Fruit fly (Drosophila melanogaster) whole organism, embryonic: ENCODE results near the gene CG7362.

ENCODE experiments used
- Ada2b ChIP-seq: fragments of 200-800 bp; sonication (Bioruptor generic); IDR thresholded peaks from 2 replicates; pipeline ENCODE4 v1.3.6; 2022; ENCODE audit warnings: missing biosample characterization, missing genetic modification characterization
- Atf-2 ChIP-seq: fragments of 200-800 bp; sonication (Bioruptor generic); optimal IDR thresholded peaks from 2 replicates; lab custom pipeline; 2016; ENCODE audit warnings: missing biosample characterization, missing genetic modification characterization
- BtbVII ChIP-seq: fragments of 200-800 bp; sonication (Bioruptor generic); optimal IDR thresholded peaks from 3 replicates; lab custom pipeline; 2017; ENCODE audit warnings: missing biosample characterization, mild to moderate bottlenecking, missing genetic modification characterization
- CG1024 ChIP-seq: fragments of 200-800 bp; sonication (Bioruptor generic); IDR thresholded peaks from 2 replicates; pipeline ENCODE4 v1.3.6; 2022; ENCODE audit warnings: missing biosample characterization, missing genetic modification characterization
- CG10543 ChIP-seq: fragments of 200-800 bp; sonication (Bioruptor generic); optimal IDR thresholded peaks from 3 replicates; lab custom pipeline; 2017; ENCODE audit warnings: missing biosample characterization, mild to moderate bottlenecking, missing genetic modification characterization, moderate library complexity
- CG12942 ChIP-seq: fragments of 200-800 bp; sonication (Bioruptor generic); optimal IDR thresholded peaks from 3 replicates; lab custom pipeline; 2016; ENCODE audit warnings: missing biosample characterization, missing genetic modification characterization
- CG13296 ChIP-seq: fragments of 200-800 bp; sonication (Bioruptor generic); optimal IDR thresholded peaks from 3 replicates; lab custom pipeline; 2018; ENCODE audit warnings: missing biosample characterization, mild to moderate bottlenecking, missing genetic modification characterization
- CG13424 ChIP-seq: fragments of 200-800 bp; sonication (Bioruptor generic); optimal IDR thresholded peaks from 2 replicates; lab custom pipeline; 2019; ENCODE audit warnings: missing biosample characterization, mild to moderate bottlenecking, missing genetic modification characterization, moderate library complexity
- CG16779 ChIP-seq: fragments of 200-800 bp; sonication (Bioruptor generic); IDR thresholded peaks from 2 replicates; pipeline ENCODE4 v1.3.6; 2022; ENCODE audit warnings: missing biosample characterization, missing genetic modification characterization
- CG17829 ChIP-seq: fragments of 200-800 bp; optimal IDR thresholded peaks from 2 replicates; lab custom pipeline; 2019; ENCODE audit warnings: missing biosample characterization, mild to moderate bottlenecking, missing genetic modification characterization, moderate library complexity
- CG18619 ChIP-seq: fragments of 200-800 bp; sonication (Bioruptor generic); optimal IDR thresholded peaks from 3 replicates; lab custom pipeline; 2017; ENCODE audit warnings: missing biosample characterization, mild to moderate bottlenecking, missing genetic modification characterization
- CG4424 ChIP-seq: fragments of 200-800 bp; sonication (Bioruptor generic); optimal IDR thresholded peaks from 3 replicates; lab custom pipeline; 2016; ENCODE audit warnings: missing biosample characterization, missing genetic modification characterization
- CG4730 ChIP-seq: fragments of 200-800 bp; sonication (Bioruptor generic); IDR thresholded peaks from 2 replicates; pipeline ENCODE4 v1.3.6; 2022; ENCODE audit warnings: missing biosample characterization, missing genetic modification characterization
- CG6254 ChIP-seq: fragments of 200-800 bp; sonication (Bioruptor generic); optimal IDR thresholded peaks from 3 replicates; lab custom pipeline; 2017; ENCODE audit warnings: mild to moderate bottlenecking, missing biosample characterization, missing genetic modification reagents, missing genetic modification characterization
- CG7786 ChIP-seq: fragments of 200-800 bp; sonication (Bioruptor generic); optimal IDR thresholded peaks from 2 replicates; lab custom pipeline; 2016; ENCODE audit warnings: missing biosample characterization, missing genetic modification characterization
- CG7963 ChIP-seq: fragments of 200-800 bp; sonication (Bioruptor generic); IDR thresholded peaks from 3 replicates; pipeline ENCODE4 v1.3.6; 2022; ENCODE audit warnings: missing biosample characterization, missing genetic modification characterization; ENCODE audit not compliant: partially characterized antibody
- CG8290 ChIP-seq, 3 experiments: fragments of 200-800 bp; sonication (Bioruptor generic); optimal IDR thresholded peaks; 2 replicates each; lab custom pipeline; 2016 to 2019; ENCODE audit warnings: missing biosample characterization in 3 of 3, missing genetic modification characterization in 3 of 3, mild to moderate bottlenecking in 2 of 3, moderate library complexity in 1 of 3
- CG8388 ChIP-seq: fragments of 200-800 bp; sonication (Bioruptor generic); optimal IDR thresholded peaks from 2 replicates; lab custom pipeline; 2019; ENCODE audit warnings: missing biosample characterization, mild to moderate bottlenecking, missing genetic modification characterization, moderate library complexity
- CG9727 ChIP-seq: fragments of 200-800 bp; sonication (Bioruptor generic); optimal IDR thresholded peaks from 3 replicates; lab custom pipeline; 2017; ENCODE audit warnings: missing biosample characterization, mild to moderate bottlenecking, missing genetic modification characterization
- CG9817 ChIP-seq: fragments of 200-800 bp; sonication (Bioruptor generic); optimal IDR thresholded peaks from 2 replicates; lab custom pipeline; 2018; ENCODE audit warnings: missing biosample characterization, mild to moderate bottlenecking, missing genetic modification characterization, moderate library complexity
- CG9932 ChIP-seq: fragments of 200-800 bp; sonication (Bioruptor generic); IDR thresholded peaks from 2 replicates; pipeline ENCODE4 v1.3.6; 2022; ENCODE audit warnings: missing biosample characterization, missing genetic modification characterization
- Dfd ChIP-seq, 2 experiments: fragments of >200 bp; optimal IDR thresholded peaks; 2 replicates each; lab custom pipeline; 2017; ENCODE audit warnings: missing biosample characterization in 2 of 2, missing genetic modification characterization in 2 of 2
- Fer3 ChIP-seq: fragments of 200-800 bp; sonication (Bioruptor generic); optimal IDR thresholded peaks from 2 replicates; lab custom pipeline; 2018; ENCODE audit warnings: missing biosample characterization, mild to moderate bottlenecking, missing genetic modification characterization, moderate library complexity
- HHEX ChIP-seq: fragments of 200-800 bp; sonication (Bioruptor generic); optimal IDR thresholded peaks from 3 replicates; lab custom pipeline; 2017; ENCODE audit warnings: missing biosample characterization, mild to moderate bottlenecking, missing genetic modification characterization, missing genetic modification reagents
- HLH3B ChIP-seq: fragments of 200-800 bp; sonication (Bioruptor generic); IDR thresholded peaks from 2 replicates; pipeline ENCODE4 v1.3.6; 2022; ENCODE audit warnings: missing biosample characterization, missing genetic modification characterization
- HLH54F ChIP-seq: fragments of 200-800 bp; sonication (Bioruptor generic); optimal IDR thresholded peaks from 3 replicates; lab custom pipeline; 2016; ENCODE audit warnings: missing biosample characterization, missing genetic modification characterization
- HmgD ChIP-seq: fragments of 200-800 bp; sonication (Bioruptor generic); optimal IDR thresholded peaks from 3 replicates; lab custom pipeline; 2016; ENCODE audit warnings: missing biosample characterization, missing genetic modification characterization
- Jarid2 ChIP-seq: fragments of 200-800 bp; sonication (Bioruptor generic); optimal IDR thresholded peaks from 3 replicates; lab custom pipeline; 2017; ENCODE audit warnings: mild to moderate bottlenecking, missing biosample characterization, missing genetic modification reagents, missing genetic modification characterization
- PHDP ChIP-seq: fragments of 200-800 bp; sonication (Bioruptor generic); optimal IDR thresholded peaks from 3 replicates; lab custom pipeline; 2018; ENCODE audit warnings: missing biosample characterization, mild to moderate bottlenecking, missing genetic modification characterization, moderate library complexity
- Sox102F ChIP-seq: fragments of 200-800 bp; sonication (Bioruptor generic); optimal IDR thresholded peaks from 2 replicates; lab custom pipeline; 2018; ENCODE audit warnings: missing biosample characterization, mild to moderate bottlenecking, missing genetic modification characterization, moderate library complexity
- Tbp ChIP-seq: fragments of >200 bp; optimal IDR thresholded peaks from 2 replicates; lab custom pipeline; 2018; ENCODE audit warnings: missing biosample characterization, missing genetic modification characterization
- YL-1 ChIP-seq: fragments of 200-800 bp; sonication (Bioruptor generic); optimal IDR thresholded peaks from 3 replicates; lab custom pipeline; 2017; ENCODE audit warnings: missing biosample characterization, mild to moderate bottlenecking, missing genetic modification characterization
- abd-A ChIP-seq: fragments of 200-800 bp; sonication (Bioruptor generic); optimal IDR thresholded peaks from 3 replicates; lab custom pipeline; 2019; ENCODE audit warnings: missing biosample characterization, mild to moderate bottlenecking, missing genetic modification characterization, moderate library complexity
- az2 ChIP-seq: fragments of 200-800 bp; sonication (Bioruptor generic); optimal IDR thresholded peaks from 3 replicates; lab custom pipeline; 2016; ENCODE audit warnings: missing biosample characterization, missing genetic modification characterization
- bowl ChIP-seq: fragments of 200-800 bp; sonication (Bioruptor generic); IDR thresholded peaks from 2 replicates; pipeline ENCODE4 v1.3.6; 2022; ENCODE audit warnings: missing biosample characterization, missing genetic modification characterization
- caup ChIP-seq: fragments of 200-800 bp; sonication (Bioruptor generic); optimal IDR thresholded peaks from 3 replicates; lab custom pipeline; 2017; ENCODE audit warnings: missing biosample characterization, mild to moderate bottlenecking, missing genetic modification characterization, moderate library complexity; ENCODE audit not compliant: severe bottlenecking
- croc ChIP-seq: fragments of 200-800 bp; sonication (Bioruptor generic); conservative IDR thresholded peaks from 3 replicates; pipeline ENCODE4 v1.3.6; 2022; ENCODE audit warnings: missing biosample characterization, missing genetic modification characterization
- gem ChIP-seq: fragments of 200-800 bp; sonication (Bioruptor generic); optimal IDR thresholded peaks from 2 replicates; lab custom pipeline; 2019; ENCODE audit warnings: missing biosample characterization, mild to moderate bottlenecking, missing genetic modification characterization, moderate library complexity
- gsb ChIP-seq: fragments of 200-800 bp; sonication (Bioruptor generic); IDR thresholded peaks from 2 replicates; pipeline ENCODE4 v1.3.6; 2022; ENCODE audit warnings: missing biosample characterization, missing genetic modification characterization
- hbn ChIP-seq: fragments of 200-800 bp; sonication (Bioruptor generic); IDR thresholded peaks from 2 replicates; pipeline ENCODE4 v1.3.6; 2022; ENCODE audit warnings: missing biosample characterization, missing genetic modification characterization; ENCODE audit not compliant: partially characterized antibody
- hkb ChIP-seq, 2 experiments: fragments of 200-800 bp in 1 of 2; fragments of >200 bp in 1 of 2; sonication (Bioruptor generic) in 1 of 2; IDR thresholded peaks in 1 of 2; optimal IDR thresholded peaks in 1 of 2; 2 replicates each; pipeline versions ENCODE4 v1.3.6 to Lab custom; 2017 to 2022; ENCODE audit warnings: missing biosample characterization in 1 of 2, missing genetic modification characterization in 1 of 2
- insv ChIP-seq, 2 experiments: fragments of 200-800 bp; sonication (Bioruptor generic); optimal IDR thresholded peaks; 3 replicates each; lab custom pipeline; 2016 to 2018; ENCODE audit warnings: missing biosample characterization in 2 of 2, missing genetic modification characterization in 2 of 2
- jigr1 ChIP-seq: fragments of 200-800 bp; sonication (Bioruptor generic); IDR thresholded peaks from 3 replicates; pipeline ENCODE4 v1.3.6; 2022; ENCODE audit warnings: missing biosample characterization, missing genetic modification characterization
- p53 ChIP-seq: fragments of 200-800 bp; sonication (Bioruptor generic); optimal IDR thresholded peaks from 2 replicates; lab custom pipeline; 2016; ENCODE audit warnings: missing biosample characterization, missing genetic modification characterization
- pfk ChIP-seq: fragments of 200-800 bp; sonication (Bioruptor generic); optimal IDR thresholded peaks from 2 replicates; lab custom pipeline; 2018; ENCODE audit warnings: missing biosample characterization, mild to moderate bottlenecking, missing genetic modification characterization, moderate library complexity
- sd ChIP-seq: fragments of 200-800 bp; sonication (Bioruptor generic); optimal IDR thresholded peaks from 3 replicates; lab custom pipeline; 2018; ENCODE audit warnings: missing biosample characterization, mild to moderate bottlenecking, missing genetic modification characterization, moderate library complexity
- shn ChIP-seq: fragments of 200-800 bp; sonication (Bioruptor generic); optimal IDR thresholded peaks from 3 replicates; lab custom pipeline; 2016; ENCODE audit warnings: missing biosample characterization, missing genetic modification characterization
- trh ChIP-seq: fragments of 200-800 bp; sonication (Bioruptor generic); optimal IDR thresholded peaks from 2 replicates; lab custom pipeline; 2016; ENCODE audit warnings: missing biosample characterization, missing genetic modification characterization
- usp ChIP-seq: fragments of >200 bp; optimal IDR thresholded peaks from 2 replicates; lab custom pipeline; 2017; ENCODE audit warnings: missing biosample characterization, missing genetic modification characterization
- wor ChIP-seq: fragments of 200-800 bp; sonication (Bioruptor generic); IDR thresholded peaks from 2 replicates; pipeline ENCODE4 v1.3.6; 2022; ENCODE audit warnings: missing biosample characterization, missing genetic modification characterization
- yki ChIP-seq: fragments of >200 bp; optimal IDR thresholded peaks from 3 replicates; lab custom pipeline; 2018

CG7362 gene

dm6 chr3R:14742928-14743327 is 11.3 kb downstream of the CG7362 start (continued):
- TF ChIP-seq hbn (GFP tag; lab: Robert Waterston, UW) (no peak), Tbp (GFP tag; lab: Kevin White, UChicago) (no peak), CG13424 (tag; lab: Kevin White, UChicago) (peak; percentile 54), CG8290 (GFP tag; optimal IDR thresholded peaks at IDR 0.05; lab: Kevin White, UChicago) (peak; percentile 18), CG8290 (tag; optimal IDR thresholded peaks at IDR 0.05; lab: Kevin White, UChicago) (no peak), croc (peak; percentile 63; the same call in 2 of the 3 replicates), Sox102F (GFP tag; lab: Kevin White, UChicago) (peak; percentile 70), Fer3 (tag; lab: Kevin White, UChicago) (no peak), bowl (no peak), Ada2b (peak; percentile 67), gsb (GFP tag; lab: Robert Waterston, UW) (no peak), CG12942 (GFP tag; lab: Kevin White, UChicago) (no peak), abd-A (tag; lab: Kevin White, UChicago) (no peak), CG8388 (GFP tag; lab: Kevin White, UChicago) (peak; percentile 63), CG7786 (GFP tag; lab: Kevin White, UChicago) (no peak), HLH54F (GFP tag; lab: Kevin White, UChicago) (no peak), CG6254 (GFP tag; lab: Kevin White, UChicago) (no peak), CG18619 (no peak), YL-1 (GFP tag; lab: Kevin White, UChicago) (no peak), Dfd (GFP tag; optimal IDR thresholded peaks at IDR 0.05; lab: Kevin White, UChicago) (no peak), wor (GFP tag; lab: Robert Waterston, UW) (peak; percentile 47), trh (no peak), insv (GFP tag; optimal IDR thresholded peaks at IDR 0.05; lab: Kevin White, UChicago) (no peak), CG16779 (GFP tag; lab: Robert Waterston, UW) (no peak), CG1024 (GFP tag; lab: Robert Waterston, UW) (peak; percentile 61; the same call in 1 of the 2 replicates), CG4424 (peak; percentile 31), CG9817 (peak; percentile 16), CG13296 (GFP tag; lab: Kevin White, UChicago) (no peak), CG17829 (tag; lab: Kevin White, UChicago) (peak; percentile 68), CG10543 (GFP tag; lab: Kevin White, UChicago) (no peak), az2 (GFP tag; lab: Kevin White, UChicago) (peak; percentile 59), p53 (GFP tag; lab: Kevin White, UChicago) (no peak), sd (tag; lab: Kevin White, UChicago) (no peak), pfk (GFP tag; lab: Kevin White, UChicago) (no peak), yki (lab: Kevin White, UChicago) (no peak), usp (no peak), HLH3B (peak; percentile 57; the same call in 1 of the 2 replicates), CG9727 (GFP tag; lab: Kevin White, UChicago) (peak; percentile 34), caup (no peak), CG9932 (GFP tag; lab: Robert Waterston, UW) (no peak), HmgD (no peak), HHEX (GFP tag; lab: Kevin White, UChicago) (no peak), CG7963 (GFP tag; lab: Robert Waterston, UW) (no peak), CG4730 (GFP tag; lab: Robert Waterston, UW) (peak; percentile 63), shn (GFP tag; lab: Kevin White, UChicago) (no peak), Atf-2 (no peak), gem (tag; lab: Kevin White, UChicago) (peak; percentile 75), BtbVII (GFP tag; lab: Kevin White, UChicago) (no peak), PHDP (tag; lab: Kevin White, UChicago) (peak; percentile 29), hkb (optimal IDR thresholded peaks at IDR 0.05; lab: Kevin White, UChicago) (no peak), hkb (GFP tag; IDR thresholded peaks at IDR 0.05; lab: Robert Waterston, UW) (peak; percentile 62; the same call in 1 of the 2 replicates), jigr1 (GFP tag; lab: Robert Waterston, UW) (no peak), Jarid2 (no peak)
